Worm (Caenorhabditis elegans) whole organism, L4 larva: ENCODE results near the gene alx-1.
A peak's percentile ranks its signal among the peaks of the same experiment; 100 is the strongest.

Experiments used
- D1046.2 ChIP-seq: fragments of 200-800 bp; sonication (Bioruptor generic); IDR thresholded peaks from 2 replicates; pipeline ENCODE4 v1.3.6; 2022; ENCODE audit warnings: missing genetic modification characterization, missing compliant biosample characterization
- F26F4.8 ChIP-seq: fragments of 200-800 bp; sonication (Bioruptor generic); conservative IDR thresholded peaks from 2 replicates; pipeline ENCODE4 v1.3.6; 2022; ENCODE audit warnings: missing genetic modification characterization, missing compliant biosample characterization
- F37D6.2 ChIP-seq: sonication (generic microtip); optimal IDR thresholded peaks from 2 replicates; lab custom pipeline; 2016; ENCODE audit warnings: mild to moderate bottlenecking, missing genetic modification characterization, missing compliant biosample characterization
- F44E2.7 ChIP-seq: fragments of 200-800 bp; sonication (Bioruptor generic); IDR thresholded peaks from 2 replicates; pipeline ENCODE4 v2.1.2; 2022; ENCODE audit warnings: missing genetic modification characterization, missing compliant biosample characterization
- F49E8.2 ChIP-seq: sonication (generic microtip); optimal IDR thresholded peaks from 2 replicates; lab custom pipeline; 2016; ENCODE audit warnings: missing compliant biosample characterization, mild to moderate bottlenecking, missing genetic modification characterization, borderline replicate concordance
- R02D3.7 ChIP-seq: fragments of 150-350 bp; sonication (generic microtip); optimal IDR thresholded peaks from 3 replicates; lab custom pipeline; 2014; ENCODE audit warnings: missing biosample characterization, missing genetic modification characterization
- Y5F2A.4 ChIP-seq: fragments of 200-800 bp; sonication (Bioruptor generic); optimal IDR thresholded peaks from 2 replicates; lab custom pipeline; 2018; ENCODE audit warnings: mild to moderate bottlenecking, missing genetic modification characterization, missing compliant biosample characterization
- Y75B8A.6 ChIP-seq: fragments of 200-800 bp; sonication (Bioruptor generic); IDR thresholded peaks from 2 replicates; pipeline ENCODE4 v1.3.6; 2022; ENCODE audit warnings: missing genetic modification reagents, missing genetic modification characterization, missing compliant biosample characterization
- aha-1 ChIP-seq: fragments of 150-350 bp; peaks from one replicate; lab custom pipeline; 2014; ENCODE audit warnings: missing biosample characterization, missing genetic modification characterization
- aly-2 ChIP-seq: sonication (generic microtip); optimal IDR thresholded peaks from 2 replicates; lab custom pipeline; 2018; ENCODE audit warnings: missing biosample characterization, missing genetic modification characterization
- ama-1 ChIP-seq: fragments of 150-350 bp; optimal IDR thresholded peaks from 2 replicates; lab custom pipeline; 2014; ENCODE audit warnings: inconsistent platforms, mixed read lengths
- attf-4 ChIP-seq: sonication (generic microtip); optimal IDR thresholded peaks from 3 replicates; lab custom pipeline; 2017; ENCODE audit warnings: missing biosample characterization, missing genetic modification characterization
- ceh-20 ChIP-seq: fragments of 200-800 bp; sonication (Bioruptor generic); IDR thresholded peaks from 2 replicates; pipeline ENCODE4 v1.3.6; 2022; ENCODE audit warnings: missing genetic modification reagents, missing genetic modification characterization, missing compliant biosample characterization
- ceh-28 ChIP-seq: fragments of 150-350 bp; optimal IDR thresholded peaks from 2 replicates; lab custom pipeline; 2014; ENCODE audit warnings: missing biosample characterization, missing genetic modification reagents, missing genetic modification characterization
- ceh-44 ChIP-seq: fragments of 200-800 bp; sonication (Bioruptor generic); IDR thresholded peaks from 2 replicates; pipeline ENCODE4 v1.3.6; 2022; ENCODE audit warnings: missing genetic modification reagents, missing genetic modification characterization, missing compliant biosample characterization
- ceh-62 ChIP-seq: sonication (generic microtip); optimal IDR thresholded peaks from 2 replicates; lab custom pipeline; 2017; ENCODE audit warnings: missing biosample characterization, missing genetic modification characterization
- ceh-82 ChIP-seq: sonication (generic microtip); optimal IDR thresholded peaks from 2 replicates; lab custom pipeline; 2017; ENCODE audit warnings: missing biosample characterization, missing genetic modification characterization
- ces-1 ChIP-seq: fragments of 150-350 bp; sonication (generic microtip); optimal IDR thresholded peaks from 4 replicates; lab custom pipeline; 2014; ENCODE audit warnings: missing biosample characterization, missing genetic modification reagents, missing genetic modification characterization
- cey-2 ChIP-seq: sonication (generic microtip); optimal IDR thresholded peaks from 3 replicates; lab custom pipeline; 2017; ENCODE audit warnings: missing genetic modification characterization, mild to moderate bottlenecking, missing compliant biosample characterization, antibody characterized with exemption, borderline replicate concordance; ENCODE audit not compliant: insufficient read depth
- daf-16 ChIP-seq, 3 experiments: sonication (generic microtip); optimal IDR thresholded peaks; 2 replicates each; lab custom pipeline; 2016 to 2017; ENCODE audit warnings: missing genetic modification characterization in 3 of 3, missing genetic modification reagents in 3 of 3, mild to moderate bottlenecking in 2 of 3, missing compliant biosample characterization in 2 of 3, missing biosample characterization in 1 of 3, moderate library complexity in 1 of 3
- dmd-6 ChIP-seq: fragments of 200-800 bp; sonication (Bioruptor generic); IDR thresholded peaks from 2 replicates; pipeline ENCODE4 v1.3.6; 2022; ENCODE audit warnings: missing genetic modification reagents, missing genetic modification characterization, missing compliant biosample characterization
- dmd-8 ChIP-seq: fragments of 200-800 bp; sonication (Bioruptor generic); IDR thresholded peaks from 2 replicates; pipeline ENCODE4 v1.3.6; 2022; ENCODE audit warnings: missing genetic modification characterization, missing compliant biosample characterization
- dmd-9 ChIP-seq: fragments of 200-800 bp; sonication (Bioruptor generic); IDR thresholded peaks from 2 replicates; pipeline ENCODE4 v1.3.6; 2022; ENCODE audit warnings: missing genetic modification reagents, missing genetic modification characterization, missing compliant biosample characterization
- dpl-1 ChIP-seq: fragments of 150-350 bp; optimal IDR thresholded peaks from 2 replicates; lab custom pipeline; 2014; ENCODE audit warnings: missing biosample characterization, missing genetic modification reagents, missing genetic modification characterization
- egl-43 ChIP-seq: fragments of 200-800 bp; sonication (Bioruptor generic); IDR thresholded peaks from 2 replicates; pipeline ENCODE4 v1.3.6; 2022; ENCODE audit warnings: missing genetic modification reagents, missing genetic modification characterization, missing compliant biosample characterization
- gei-8 ChIP-seq: fragments of 200-800 bp; sonication (Bioruptor generic); optimal IDR thresholded peaks from 2 replicates; lab custom pipeline; 2018; ENCODE audit warnings: mild to moderate bottlenecking, missing genetic modification characterization, missing compliant biosample characterization
- hlh-30 ChIP-seq: sonication (generic microtip); optimal IDR thresholded peaks from 2 replicates; lab custom pipeline; 2017; ENCODE audit warnings: antibody characterized with exemption, mild to moderate bottlenecking, missing genetic modification characterization, missing compliant biosample characterization; ENCODE audit not compliant: insufficient read depth
- jun-1 ChIP-seq: fragments of 150-350 bp; optimal IDR thresholded peaks from 2 replicates; lab custom pipeline; 2014; ENCODE audit warnings: missing biosample characterization, missing genetic modification reagents, missing genetic modification characterization
- lim-7 ChIP-seq: fragments of 200-800 bp; sonication (Bioruptor generic); IDR thresholded peaks from 2 replicates; pipeline ENCODE4 v1.3.6; 2022; ENCODE audit warnings: missing genetic modification characterization, missing compliant biosample characterization
- lin-1 ChIP-seq: fragments of 200-800 bp; sonication (Bioruptor generic); IDR thresholded peaks from 2 replicates; pipeline ENCODE4 v1.3.6; 2022; ENCODE audit warnings: missing genetic modification reagents, missing genetic modification characterization, missing compliant biosample characterization
- lin-15B ChIP-seq: fragments of 150-350 bp; sonication (generic microtip); optimal IDR thresholded peaks from 3 replicates; lab custom pipeline; 2014; ENCODE audit warnings: missing biosample characterization, missing genetic modification characterization
- lin-29 ChIP-seq: fragments of 200-800 bp; sonication (Bioruptor generic); IDR thresholded peaks from 2 replicates; pipeline ENCODE4 v1.3.6; 2022; ENCODE audit warnings: missing genetic modification reagents, missing genetic modification characterization, missing compliant biosample characterization
- madf-5 ChIP-seq, 2 experiments: fragments of 200-800 bp; sonication (Bioruptor generic); IDR thresholded peaks; 2 replicates each; pipeline ENCODE4 v1.3.6; 2022; ENCODE audit warnings: missing compliant biosample characterization in 2 of 2, missing genetic modification characterization in 2 of 2
- mdt-29 ChIP-seq: fragments of 200-800 bp; sonication (Bioruptor generic); IDR thresholded peaks from 2 replicates; pipeline ENCODE4 v1.3.6; 2022; ENCODE audit warnings: missing genetic modification reagents, missing genetic modification characterization, missing compliant biosample characterization
- mes-2 ChIP-seq: sonication (generic microtip); optimal IDR thresholded peaks from 2 replicates; lab custom pipeline; 2016; ENCODE audit warnings: missing genotype, mild to moderate bottlenecking, missing genetic modification characterization, missing compliant biosample characterization; ENCODE audit not compliant: poor library complexity, severe bottlenecking
- mxl-3 ChIP-seq: fragments of 200-800 bp; sonication (Bioruptor generic); optimal IDR thresholded peaks from 2 replicates; lab custom pipeline; 2018; ENCODE audit warnings: mild to moderate bottlenecking, missing genetic modification characterization, missing compliant biosample characterization
- nhr-42 ChIP-seq: fragments of 200-800 bp; sonication (Bioruptor generic); IDR thresholded peaks from 2 replicates; pipeline ENCODE4 v1.3.6; 2022; ENCODE audit warnings: missing genetic modification characterization, missing compliant biosample characterization
- nhr-76 ChIP-seq: fragments of 150-350 bp; optimal IDR thresholded peaks from 2 replicates; lab custom pipeline; 2014; ENCODE audit warnings: missing biosample characterization, missing genetic modification characterization
- rbr-2 ChIP-seq: sonication (generic microtip); optimal IDR thresholded peaks from 2 replicates; lab custom pipeline; 2016; ENCODE audit warnings: missing genotype, missing genetic modification characterization, missing compliant biosample characterization
- saeg-2 ChIP-seq: fragments of 200-800 bp; sonication (Bioruptor generic); IDR thresholded peaks from 2 replicates; pipeline ENCODE4 v1.3.6; 2022; ENCODE audit warnings: missing genetic modification reagents, missing genetic modification characterization, missing compliant biosample characterization
- set-16 ChIP-seq: fragments of 200-800 bp; sonication (Bioruptor generic); IDR thresholded peaks from 2 replicates; pipeline ENCODE4 v1.3.6; 2022; ENCODE audit warnings: missing genetic modification reagents, missing genetic modification characterization, missing compliant biosample characterization
- snpc-1.2 ChIP-seq: fragments of 200-800 bp; sonication (Bioruptor generic); IDR thresholded peaks from 2 replicates; pipeline ENCODE4 v1.3.6; 2022; ENCODE audit warnings: missing genetic modification reagents, missing genetic modification characterization, missing compliant biosample characterization
- spr-1 ChIP-seq: sonication (generic microtip); optimal IDR thresholded peaks from 2 replicates; lab custom pipeline; 2016; ENCODE audit warnings: mild to moderate bottlenecking, missing genetic modification characterization, missing compliant biosample characterization
- tra-1 ChIP-seq: fragments of 200-800 bp; sonication (Bioruptor generic); IDR thresholded peaks from 2 replicates; pipeline ENCODE4 v1.3.6; 2022; ENCODE audit warnings: missing genetic modification reagents, missing genetic modification characterization, missing compliant biosample characterization
- unc-130 ChIP-seq: sonication (generic microtip); optimal IDR thresholded peaks from 2 replicates; lab custom pipeline; 2016; ENCODE audit warnings: missing genetic modification reagents, missing genetic modification characterization, missing compliant biosample characterization
- unc-39 ChIP-seq: sonication (generic microtip); optimal IDR thresholded peaks from 2 replicates; lab custom pipeline; 2017; ENCODE audit warnings: missing biosample characterization, missing genetic modification characterization
- zag-1 ChIP-seq: fragments of 150-350 bp; optimal IDR thresholded peaks from 2 replicates; lab custom pipeline; 2014; ENCODE audit warnings: missing biosample characterization, missing genetic modification characterization
- zfp-2 ChIP-seq: sonication (generic microtip); optimal IDR thresholded peaks from 2 replicates; lab custom pipeline; 2016; ENCODE audit warnings: mild to moderate bottlenecking, missing genetic modification characterization, missing compliant biosample characterization
- zip-11 ChIP-seq: fragments of 200-800 bp; sonication (Bioruptor generic); IDR thresholded peaks from 2 replicates; pipeline ENCODE4 v1.3.6; 2022; ENCODE audit warnings: missing genetic modification characterization, missing compliant biosample characterization

The alx-1 gene

ce11 chrIII:9929525-9929924, 27.6 kb upstream of the alx-1 start:
- peak; percentile 84 for TF ChIP-seq aha-1
- TF ChIP-seq ces-1 (GFP tag; lab: Kevin White, UChicago): no peak
- TF ChIP-seq, all 104 proteins: peak for 1

ce11 chrIII:9930406-9930805, 26.7 kb upstream of the alx-1 start:
- no peak for TF ChIP-seq F37D6.2 (tag; lab: Kevin White, UChicago)
- TF ChIP-seq F44E2.7 (GFP tag; lab: Robert Waterston, UW): no peak
- no peak for TF ChIP-seq ces-1 (GFP tag; lab: Kevin White, UChicago)
- TF ChIP-seq lin-1 (GFP tag; lab: Robert Waterston, UW): peak; percentile 36; the same call in 1 of the 2 replicates
- no peak for TF ChIP-seq unc-130
- no peak for TF ChIP-seq zip-11 (GFP tag; lab: Robert Waterston, UW)
- no peak for TF ChIP-seq Y5F2A.4 (GFP tag; lab: Kevin White, UChicago)
- no peak for TF ChIP-seq madf-5 (GFP tag; IDR thresholded peaks at IDR 0.05; lab: Robert Waterston, UW)
- TF ChIP-seq cey-2 (tag; lab: Kevin White, UChicago): no peak
- no peak for TF ChIP-seq F49E8.2 (tag; lab: Kevin White, UChicago)
- no peak for TF ChIP-seq nhr-76 (tag; lab: Kevin White, UChicago)
- TF ChIP-seq ceh-44 (GFP tag; lab: Robert Waterston, UW): no peak
- no peak for TF ChIP-seq spr-1
- TF ChIP-seq lin-15B (tag; lab: Kevin White, UChicago): no peak
- TF ChIP-seq tra-1 (GFP tag; lab: Robert Waterston, UW): 0 out of 2 replicates have a peak, but pooled peaks have one; percentile 70
- no peak for TF ChIP-seq snpc-1.2 (GFP tag; lab: Robert Waterston, UW)
- no peak for TF ChIP-seq gei-8
- no peak for TF ChIP-seq Y75B8A.6
- no peak for TF ChIP-seq egl-43 (GFP tag; lab: Robert Waterston, UW)
- TF ChIP-seq hlh-30 (tag; lab: Kevin White, UChicago): peak; percentile 35
- TF ChIP-seq attf-4 (tag; lab: Kevin White, UChicago): no peak
- TF ChIP-seq mdt-29: no peak
- peak; percentile 11 for TF ChIP-seq mxl-3 (GFP tag; lab: Kevin White, UChicago)
- peak in 1 of 2 experiments; percentile 26 for TF ChIP-seq daf-16 (GFP tag; optimal IDR thresholded peaks at IDR 0.05; lab: Kevin White, UChicago)
- peak; percentile 89 for TF ChIP-seq daf-16 (tag; optimal IDR thresholded peaks at IDR 0.05; lab: Kevin White, UChicago)
- TF ChIP-seq ceh-82 (tag; lab: Kevin White, UChicago): no peak
- no peak for TF ChIP-seq zfp-2 (tag; lab: Kevin White, UChicago)
- TF ChIP-seq unc-39: no peak
- no peak for TF ChIP-seq nhr-42 (GFP tag; lab: Robert Waterston, UW)
- TF ChIP-seq dpl-1 (GFP tag; lab: Kevin White, UChicago): peak; percentile 27
- no peak for TF ChIP-seq F26F4.8 (GFP tag; lab: Robert Waterston, UW)
- no peak for TF ChIP-seq dmd-8 (GFP tag; lab: Robert Waterston, UW)
- TF ChIP-seq lin-29 (GFP tag; lab: Robert Waterston, UW): no peak
- TF ChIP-seq dmd-6 (GFP tag; lab: Robert Waterston, UW): peak; percentile 67; the same call in 1 of the 2 replicates
- TF ChIP-seq ama-1 (lab: Kevin White, UChicago): no peak
- TF ChIP-seq ceh-62: no peak
- no peak for TF ChIP-seq lim-7
- no peak for TF ChIP-seq R02D3.7
- TF ChIP-seq saeg-2: 0 out of 2 replicates have a peak, but pooled peaks have one; percentile 51
- TF ChIP-seq ceh-28 (tag; lab: Kevin White, UChicago): no peak
- TF ChIP-seq D1046.2 (GFP tag; lab: Robert Waterston, UW): no peak
- TF ChIP-seq aly-2: no peak
- TF ChIP-seq rbr-2 (tag; lab: Kevin White, UChicago): no peak
- TF ChIP-seq set-16 (GFP tag; lab: Robert Waterston, UW): no peak
- TF ChIP-seq zag-1: no peak
- TF ChIP-seq ceh-20 (GFP tag; lab: Robert Waterston, UW): peak; percentile 33; the same call in 1 of the 2 replicates
- TF ChIP-seq dmd-9 (GFP tag; lab: Robert Waterston, UW): no peak
- peak; percentile 62 for TF ChIP-seq mes-2 (tag; lab: Kevin White, UChicago)
- no peak for TF ChIP-seq jun-1 (tag; lab: Kevin White, UChicago)
